Worm (Caenorhabditis elegans) whole organism, young adult: ENCODE measurements around the gene rpt-1.

ENCODE experiments used
- C06A6.2 ChIP-seq: fragments of 200-800 bp; sonication (Bioruptor generic); conservative IDR thresholded peaks from 2 replicates; pipeline ENCODE4 v1.3.6; 2022; ENCODE audit warnings: missing genetic modification characterization, missing compliant biosample characterization
- D2030.7 ChIP-seq: fragments of 200-800 bp; sonication (Bioruptor generic); IDR thresholded peaks from 2 replicates; pipeline ENCODE4 v1.3.6; 2022; ENCODE audit warnings: missing genetic modification reagents, missing genetic modification characterization, missing compliant biosample characterization
- F10E7.11 ChIP-seq: sonication (generic microtip); optimal IDR thresholded peaks from 2 replicates; lab custom pipeline; 2017; ENCODE audit warnings: mild to moderate bottlenecking, missing genetic modification characterization, moderate library complexity, missing compliant biosample characterization
- F23B12.7 ChIP-seq: sonication (generic microtip); optimal IDR thresholded peaks from 2 replicates; lab custom pipeline; 2017; ENCODE audit warnings: missing genetic modification characterization, mild to moderate bottlenecking, missing compliant biosample characterization, antibody characterized with exemption, moderate library complexity; ENCODE audit not compliant: insufficient read depth
- F39B2.1 ChIP-seq: fragments of 200-800 bp; sonication (Bioruptor generic); IDR thresholded peaks from 2 replicates; pipeline ENCODE4 v1.3.6; 2022; ENCODE audit warnings: missing genetic modification reagents, missing genetic modification characterization, missing compliant biosample characterization
- K11D2.4 ChIP-seq: fragments of 200-800 bp; sonication (Bioruptor generic); IDR thresholded peaks from 2 replicates; pipeline ENCODE4 v1.3.6; 2022; ENCODE audit warnings: missing genetic modification reagents, missing genetic modification characterization, missing compliant biosample characterization
- Y53G8AR.9 ChIP-seq: fragments of 200-800 bp; sonication (Bioruptor generic); conservative IDR thresholded peaks from 2 replicates; pipeline ENCODE4 v1.3.6; 2022; ENCODE audit warnings: missing genetic modification reagents, missing genetic modification characterization, missing compliant biosample characterization
- Y56A3A.18 ChIP-seq: fragments of 200-800 bp; sonication (Bioruptor generic); IDR thresholded peaks from 2 replicates; pipeline ENCODE4 v1.3.6; 2022; ENCODE audit warnings: missing genetic modification reagents, missing genetic modification characterization, missing compliant biosample characterization
- Y95B8A.8 ChIP-seq: fragments of 200-800 bp; sonication (Bioruptor generic); IDR thresholded peaks from 2 replicates; pipeline ENCODE4 v1.3.6; 2022; ENCODE audit warnings: missing genetic modification reagents, missing genetic modification characterization, missing compliant biosample characterization
- akir-1 ChIP-seq: fragments of 200-800 bp; sonication (Bioruptor generic); optimal IDR thresholded peaks from 2 replicates; lab custom pipeline; 2018; ENCODE audit warnings: mild to moderate bottlenecking, missing genetic modification characterization, moderate library complexity, missing compliant biosample characterization
- aptf-3 ChIP-seq: fragments of 200-800 bp; sonication (Bioruptor generic); IDR thresholded peaks from 2 replicates; pipeline ENCODE4 v1.3.6; 2022; ENCODE audit warnings: missing genetic modification characterization, missing compliant biosample characterization
- atf-7 ChIP-seq: sonication (generic microtip); optimal IDR thresholded peaks from 2 replicates; lab custom pipeline; 2017; ENCODE audit warnings: mild to moderate bottlenecking, missing genetic modification characterization, missing compliant biosample characterization
- athp-1 ChIP-seq: sonication (generic microtip); optimal IDR thresholded peaks from 2 replicates; lab custom pipeline; 2017; ENCODE audit warnings: mild to moderate bottlenecking, missing genetic modification characterization, missing compliant biosample characterization
- bed-1 ChIP-seq: fragments of 200-800 bp; sonication (Bioruptor generic); IDR thresholded peaks from 2 replicates; pipeline ENCODE4 v1.3.6; 2022; ENCODE audit warnings: missing genetic modification reagents, missing genetic modification characterization, missing compliant biosample characterization
- bed-2 ChIP-seq: fragments of 200-800 bp; sonication (Bioruptor generic); IDR thresholded peaks from 2 replicates; pipeline ENCODE4 v1.3.6; 2022; ENCODE audit warnings: missing genetic modification reagents, missing genetic modification characterization, missing compliant biosample characterization
- ccch-3 ChIP-seq: fragments of 200-800 bp; sonication (Bioruptor generic); optimal IDR thresholded peaks from 2 replicates; lab custom pipeline; 2018; ENCODE audit warnings: mild to moderate bottlenecking, missing genetic modification characterization, missing compliant biosample characterization
- cebp-2 ChIP-seq: fragments of 200-800 bp; sonication (Bioruptor generic); IDR thresholded peaks from 2 replicates; pipeline ENCODE4 v1.3.6; 2022; ENCODE audit warnings: missing genetic modification characterization, missing compliant biosample characterization
- ceh-27 ChIP-seq: fragments of 200-800 bp; sonication (Bioruptor generic); optimal IDR thresholded peaks from 2 replicates; lab custom pipeline; 2018; ENCODE audit warnings: mild to moderate bottlenecking, missing genetic modification characterization, moderate library complexity, missing compliant biosample characterization
- ceh-58 ChIP-seq: fragments of 200-800 bp; sonication (Bioruptor generic); IDR thresholded peaks from 2 replicates; pipeline ENCODE4 v1.3.6; 2022; ENCODE audit warnings: missing genetic modification characterization, missing compliant biosample characterization
- ceh-79 ChIP-seq: sonication (generic microtip); optimal IDR thresholded peaks from 2 replicates; lab custom pipeline; 2017; ENCODE audit warnings: mild to moderate bottlenecking, missing genetic modification characterization, missing compliant biosample characterization
- dpff-1 ChIP-seq: sonication (generic microtip); optimal IDR thresholded peaks from 2 replicates; lab custom pipeline; 2017; ENCODE audit warnings: mild to moderate bottlenecking, missing genetic modification characterization, missing compliant biosample characterization
- efl-1 ChIP-seq: fragments of 150-350 bp; optimal IDR thresholded peaks from 2 replicates; lab custom pipeline; 2014; ENCODE audit warnings: missing biosample characterization, missing genetic modification reagents, missing genetic modification characterization
- egrh-3 ChIP-seq: fragments of 200-800 bp; sonication (Bioruptor generic); IDR thresholded peaks from 2 replicates; pipeline ENCODE4 v1.3.6; 2022; ENCODE audit warnings: missing genetic modification reagents, missing genetic modification characterization, missing compliant biosample characterization
- fkh-3 ChIP-seq: sonication (generic microtip); optimal IDR thresholded peaks from 2 replicates; lab custom pipeline; 2016; ENCODE audit warnings: mild to moderate bottlenecking, missing genetic modification characterization, missing compliant biosample characterization
- hrde-1 ChIP-seq: sonication (generic microtip); optimal IDR thresholded peaks from 2 replicates; lab custom pipeline; 2016; ENCODE audit warnings: missing genetic modification characterization, mild to moderate bottlenecking, missing compliant biosample characterization, moderate library complexity, missing genotype, missing genetic modification reagents, borderline replicate concordance
- lag-1 ChIP-seq: fragments of 200-800 bp; sonication (Bioruptor generic); IDR thresholded peaks from 2 replicates; pipeline ENCODE4 v1.3.6; 2022; ENCODE audit warnings: missing genetic modification reagents, missing genetic modification characterization, missing compliant biosample characterization
- lir-1 ChIP-seq: fragments of 200-800 bp; sonication (Bioruptor generic); conservative IDR thresholded peaks from 2 replicates; pipeline ENCODE4 v1.3.6; 2022; ENCODE audit warnings: missing genetic modification reagents, missing genetic modification characterization, missing compliant biosample characterization
- lsl-1 ChIP-seq: fragments of 200-800 bp; sonication (Bioruptor generic); optimal IDR thresholded peaks from 2 replicates; lab custom pipeline; 2018; ENCODE audit warnings: mild to moderate bottlenecking, missing genetic modification characterization, moderate library complexity, missing compliant biosample characterization
- lsy-27 ChIP-seq: sonication (generic microtip); optimal IDR thresholded peaks from 2 replicates; lab custom pipeline; 2017; ENCODE audit warnings: missing genetic modification characterization, mild to moderate bottlenecking, missing compliant biosample characterization, antibody characterized with exemption, missing genotype, borderline replicate concordance; ENCODE audit not compliant: insufficient read depth
- madf-10 ChIP-seq: sonication (generic microtip); optimal IDR thresholded peaks from 2 replicates; lab custom pipeline; 2016; ENCODE audit warnings: mild to moderate bottlenecking, missing genetic modification characterization, missing compliant biosample characterization
- madf-3 ChIP-seq: fragments of 200-800 bp; sonication (Bioruptor generic); IDR thresholded peaks from 2 replicates; pipeline ENCODE4 v1.3.6; 2022; ENCODE audit warnings: missing genetic modification reagents, missing genetic modification characterization, missing compliant biosample characterization
- mcd-1 ChIP-seq: fragments of 200-800 bp; sonication (Bioruptor generic); IDR thresholded peaks from 2 replicates; pipeline ENCODE4 v1.3.6; 2022; ENCODE audit warnings: missing genetic modification reagents, missing genetic modification characterization, missing compliant biosample characterization
- mes-4 ChIP-seq: sonication (generic microtip); optimal IDR thresholded peaks from 2 replicates; lab custom pipeline; 2016; ENCODE audit warnings: missing genotype, missing genetic modification characterization, missing compliant biosample characterization
- mxl-1 ChIP-seq: sonication (generic microtip); optimal IDR thresholded peaks from 2 replicates; lab custom pipeline; 2016; ENCODE audit warnings: missing genetic modification characterization, missing compliant biosample characterization
- nfya-1 ChIP-seq: sonication (generic microtip); optimal IDR thresholded peaks from 2 replicates; lab custom pipeline; 2017; ENCODE audit warnings: antibody characterized with exemption, missing compliant biosample characterization, missing genetic modification characterization, borderline replicate concordance; ENCODE audit not compliant: insufficient read depth
- nhr-179 ChIP-seq: sonication (generic microtip); optimal IDR thresholded peaks from 2 replicates; lab custom pipeline; 2016; ENCODE audit warnings: mild to moderate bottlenecking, missing genetic modification characterization, missing compliant biosample characterization
- nhr-90 ChIP-seq: sonication (generic microtip); optimal IDR thresholded peaks from 2 replicates; lab custom pipeline; 2016; ENCODE audit warnings: missing genotype, mild to moderate bottlenecking, missing genetic modification characterization, missing compliant biosample characterization
- rcor-1 ChIP-seq: fragments of 200-800 bp; sonication (Bioruptor generic); IDR thresholded peaks from 2 replicates; pipeline ENCODE4 v1.3.6; 2022; ENCODE audit warnings: missing genetic modification reagents, missing genetic modification characterization, missing compliant biosample characterization
- rpc-1 ChIP-seq, 2 experiments: fragments of 150-350 bp in 1 of 2; sonication (generic microtip) in 1 of 2; optimal IDR thresholded peaks; 2 replicates each; lab custom pipeline; 2014 to 2018; ENCODE audit warnings: missing biosample characterization in 1 of 2, missing genetic modification characterization in 1 of 2, missing genetic modification reagents in 1 of 2, missing genotype in 1 of 2
- snpc-3.4 ChIP-seq: sonication (generic microtip); optimal IDR thresholded peaks from 2 replicates; lab custom pipeline; 2017; ENCODE audit warnings: missing genetic modification characterization, mild to moderate bottlenecking, missing compliant biosample characterization, antibody characterized with exemption, moderate library complexity, missing genotype, missing genetic modification reagents
- tbx-9 ChIP-seq: sonication (generic microtip); optimal IDR thresholded peaks from 2 replicates; lab custom pipeline; 2016; ENCODE audit warnings: borderline replicate concordance, missing genetic modification characterization, inconsistent platforms, missing compliant biosample characterization
- tlf-1 ChIP-seq: fragments of 200-800 bp; sonication (Bioruptor generic); optimal IDR thresholded peaks from 2 replicates; lab custom pipeline; 2018; ENCODE audit warnings: mild to moderate bottlenecking, missing genetic modification characterization, missing compliant biosample characterization
- unc-62 ChIP-seq: fragments of 150-350 bp; optimal IDR thresholded peaks from 2 replicates; lab custom pipeline; 2014; ENCODE audit warnings: missing biosample characterization, missing genetic modification reagents, missing genetic modification characterization
- xnd-1 ChIP-seq: sonication (generic microtip); optimal IDR thresholded peaks from 2 replicates; lab custom pipeline; 2016; ENCODE audit warnings: missing genotype, missing genetic modification reagents, missing genetic modification characterization, missing compliant biosample characterization
- zim-3 ChIP-seq: sonication (generic microtip); optimal IDR thresholded peaks from 2 replicates; lab custom pipeline; 2017; ENCODE audit warnings: mild to moderate bottlenecking, missing genetic modification characterization, moderate library complexity, missing compliant biosample characterization
- ztf-3 ChIP-seq: fragments of 200-800 bp; sonication (Bioruptor generic); optimal IDR thresholded peaks from 2 replicates; lab custom pipeline; 2018; ENCODE audit warnings: mild to moderate bottlenecking, missing genetic modification characterization, missing compliant biosample characterization

The rpt-1 gene

DNA sequence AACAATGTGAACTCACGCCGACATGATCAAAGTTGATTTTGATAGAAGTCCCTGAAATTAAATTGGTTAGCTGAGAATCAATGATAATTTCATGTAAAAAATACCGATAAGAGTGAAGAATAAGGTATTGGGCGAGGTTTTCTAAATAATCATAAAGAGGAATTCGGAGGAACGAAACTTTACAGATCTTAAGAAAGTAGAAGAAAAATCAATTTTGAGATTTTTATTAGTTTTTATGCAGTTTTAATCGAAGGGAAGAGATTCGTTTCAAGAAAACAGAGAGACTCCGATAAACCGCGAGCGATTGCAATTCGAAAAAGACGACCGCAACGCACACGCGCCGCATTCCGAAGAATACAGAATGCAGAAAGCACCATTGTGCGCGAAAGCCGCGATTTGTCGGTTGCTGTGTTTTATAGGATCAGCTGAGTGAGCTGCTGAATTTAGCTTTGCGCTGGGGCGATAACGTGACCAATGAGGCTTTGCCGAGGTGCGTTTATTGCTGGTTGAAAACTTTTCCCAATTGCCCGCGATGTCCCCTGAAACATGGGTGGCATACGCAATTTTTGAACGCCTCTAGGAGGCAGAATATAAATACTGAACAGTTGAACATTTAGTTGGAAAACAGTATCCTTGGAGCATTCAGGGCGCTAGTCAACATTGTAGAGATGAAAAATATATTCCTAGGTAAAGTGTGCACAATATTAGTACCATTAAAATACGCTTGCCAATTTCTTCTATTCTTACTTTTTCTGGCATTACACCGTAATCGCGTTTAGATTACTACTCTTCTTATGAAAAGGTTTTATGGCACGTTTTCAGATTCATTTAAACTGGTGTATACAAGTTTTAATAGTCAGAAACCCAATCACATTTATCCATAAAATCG is 2.3 kb downstream of the rpt-1 start, which contains the start of gene snr-4 (continued):
- TF ChIP-seq nfya-1 = no peak
- TF ChIP-seq K11D2.4 (GFP tag; lab: Robert Waterston, UW) = peak; percentile 88
- peak; percentile 67 for TF ChIP-seq athp-1 (tag; lab: Kevin White, UChicago)
- TF ChIP-seq ccch-3 (GFP tag; lab: Kevin White, UChicago) = no peak
- TF ChIP-seq ceh-58 (GFP tag; lab: Robert Waterston, UW) = no peak
- TF ChIP-seq efl-1 (GFP tag; lab: Kevin White, UChicago) = peak; percentile 55
- TF ChIP-seq Y95B8A.8 = no peak
- no peak for TF ChIP-seq F39B2.1 (GFP tag; lab: Robert Waterston, UW)
- peak; percentile 76 for TF ChIP-seq ceh-27
- peak; percentile 97 for TF ChIP-seq snpc-3.4 (tag; lab: Kevin White, UChicago)
- TF ChIP-seq unc-62 (GFP tag; lab: Kevin White, UChicago) = no peak
- TF ChIP-seq egrh-3 = peak; percentile 53; the same call in 1 of the 2 replicates
- peak; percentile 88 for TF ChIP-seq mes-4
- peak; percentile 86 for TF ChIP-seq hrde-1 (tag; lab: Kevin White, UChicago)
- TF ChIP-seq aptf-3 (GFP tag; lab: Robert Waterston, UW) = 0 out of 2 replicates have a peak, but pooled peaks have one; percentile 6
- peak; percentile 88 for TF ChIP-seq C06A6.2 (GFP tag; lab: Robert Waterston, UW)
- no peak for TF ChIP-seq lag-1
- TF ChIP-seq lsl-1 = peak; percentile 81
- TF ChIP-seq zim-3 (tag; lab: Kevin White, UChicago) = no peak
- peak; percentile 61 for TF ChIP-seq nhr-90 (tag; lab: Kevin White, UChicago)
- TF ChIP-seq lsy-27 (tag; lab: Kevin White, UChicago) = peak; percentile 74
- TF ChIP-seq xnd-1 (tag; lab: Kevin White, UChicago) = peak; percentile 61
- peak; percentile 99 for TF ChIP-seq D2030.7 (GFP tag; lab: Robert Waterston, UW)
- TF ChIP-seq tbx-9 (tag; lab: Kevin White, UChicago) = no peak
- TF ChIP-seq bed-2 (GFP tag; lab: Robert Waterston, UW) = peak; percentile 79; the same call in 1 of the 2 replicates
- peak; percentile 68 for TF ChIP-seq F23B12.7
- TF ChIP-seq nhr-179 (tag; lab: Kevin White, UChicago) = no peak
- TF ChIP-seq mxl-1 = no peak
- TF ChIP-seq cebp-2 = peak; percentile 61; the same call in 1 of the 2 replicates
- no peak for TF ChIP-seq bed-1
- peak; percentile 79 for TF ChIP-seq lir-1 (GFP tag; lab: Robert Waterston, UW)
- TF ChIP-seq atf-7 (tag; lab: Kevin White, UChicago) = peak; percentile 81
- peak; percentile 88 for TF ChIP-seq Y56A3A.18 (GFP tag; lab: Robert Waterston, UW)
- TF ChIP-seq mcd-1 = peak; percentile 93
- peak; percentile 56 for TF ChIP-seq madf-10 (tag; lab: Kevin White, UChicago)
- TF ChIP-seq madf-3 (GFP tag; lab: Robert Waterston, UW) = peak; percentile 100
- peak; percentile 87 for TF ChIP-seq tlf-1 (GFP tag; lab: Kevin White, UChicago)
- TF ChIP-seq ceh-79 (tag; lab: Kevin White, UChicago) = no peak
- no peak for TF ChIP-seq fkh-3 (tag; lab: Kevin White, UChicago)
- no peak for TF ChIP-seq rpc-1 (optimal IDR thresholded peaks at IDR 0.05; lab: Kevin White, UChicago)
- TF ChIP-seq rpc-1 (tag; optimal IDR thresholded peaks at IDR 0.05; lab: Kevin White, UChicago) = peak; percentile 11
- TF ChIP-seq akir-1 (GFP tag; lab: Kevin White, UChicago) = no peak
- TF ChIP-seq dpff-1 (tag; lab: Kevin White, UChicago) = peak; percentile 83
- peak; percentile 95 for TF ChIP-seq rcor-1
- TF ChIP-seq Y53G8AR.9 (GFP tag; lab: Robert Waterston, UW) = peak; percentile 92
- TF ChIP-seq F10E7.11 (tag; lab: Kevin White, UChicago) = peak; percentile 7
- TF ChIP-seq ztf-3 (GFP tag; lab: Kevin White, UChicago) = peak; percentile 10
